Fruit fly (Drosophila melanogaster): Measurements from ENCODE around the gene CG32817.

Gene CG32817

dm6 chrX:524331-524730 lies 45.5 kb downstream of the CG32817 start (continued):
- no peak for TF ChIP-seq hkb (optimal IDR thresholded peaks at IDR 0.05)
- TF ChIP-seq hkb (GFP tag; IDR thresholded peaks at IDR 0.05): peak; percentile 48; the same call in 1 of the 2 replicates
- no peak for TF ChIP-seq gsb-n (tag; optimal IDR thresholded peaks at IDR 0.05)
- TF ChIP-seq cad (GFP tag; optimal IDR thresholded peaks at IDR 0.05): no peak
- no peak for TF ChIP-seq BtbVII (GFP tag; optimal IDR thresholded peaks at IDR 0.05)
- no peak for TF ChIP-seq CkIIα-i1 (GFP tag; IDR thresholded peaks at IDR 0.05)
- no peak for TF ChIP-seq Lhr (GFP tag; optimal IDR thresholded peaks at IDR 0.05)
- no peak for TF ChIP-seq Doc3 (GFP tag; IDR thresholded peaks at IDR 0.05; ENCODE audit: partially characterized antibody)
- no peak for TF ChIP-seq CG1647 (GFP tag; optimal IDR thresholded peaks at IDR 0.05)
- TF ChIP-seq CG8281 (tag; optimal IDR thresholded peaks at IDR 0.05): no peak
- TF ChIP-seq tap (tag; optimal IDR thresholded peaks at IDR 0.05): peak; percentile 22
- TF ChIP-seq pan (optimal IDR thresholded peaks at IDR 0.05): no peak
- TF ChIP-seq pan (GFP tag; optimal IDR thresholded peaks at IDR 0.05 in 1 of 2, IDR thresholded peaks at IDR 0.05 in 1 of 2): no peak
- TF ChIP-seq CG12155 (GFP tag; optimal IDR thresholded peaks at IDR 0.05): no peak
- TF ChIP-seq CG9932 (GFP tag; IDR thresholded peaks at IDR 0.05): no peak
- TF ChIP-seq NC2α (GFP tag; optimal IDR thresholded peaks at IDR 0.05): no peak
- TF ChIP-seq sna (GFP tag; IDR thresholded peaks at IDR 0.05; ENCODE audit: partially characterized antibody): no peak
- TF ChIP-seq Six4 (GFP tag; optimal IDR thresholded peaks at IDR 0.05): no peak
- no peak for TF ChIP-seq CG7372 (GFP tag; IDR thresholded peaks at IDR 0.05)
- TF ChIP-seq Dad (GFP tag; optimal IDR thresholded peaks at IDR 0.05): no peak
- no peak for TF ChIP-seq Sry-δ (GFP tag; optimal IDR thresholded peaks at IDR 0.05)
- TF ChIP-seq CG18476 (GFP tag; optimal IDR thresholded peaks at IDR 0.05): no peak
- peak; percentile 36; the same call in 1 of the 2 replicates for TF ChIP-seq onecut (GFP tag; IDR thresholded peaks at IDR 0.05)
- TF ChIP-seq Max (GFP tag; optimal IDR thresholded peaks at IDR 0.05): no peak
- no peak for TF ChIP-seq Scr (GFP tag; IDR thresholded peaks at IDR 0.05; ENCODE audit: partially characterized antibody)
- peak; percentile 22; the same call in 1 of the 2 replicates for TF ChIP-seq CG6689 (GFP tag; IDR thresholded peaks at IDR 0.05)
- TF ChIP-seq ewg (GFP tag; optimal IDR thresholded peaks at IDR 0.05): no peak
- TF ChIP-seq ind (GFP tag; optimal IDR thresholded peaks at IDR 0.05): no peak
- no peak for TF ChIP-seq CG8388 (GFP tag; optimal IDR thresholded peaks at IDR 0.05)
- TF ChIP-seq CG1024 (GFP tag; IDR thresholded peaks at IDR 0.05): no peak
- TF ChIP-seq PHDP (tag; optimal IDR thresholded peaks at IDR 0.05): no peak
- TF ChIP-seq pnt (GFP tag; optimal IDR thresholded peaks at IDR 0.05): no peak
- no peak for TF ChIP-seq CG3065 (GFP tag; optimal IDR thresholded peaks at IDR 0.05)
- no peak for TF ChIP-seq CG16813 (GFP tag; IDR thresholded peaks at IDR 0.05; ENCODE audit: partially characterized antibody)
- no peak for TF ChIP-seq CG17328 (GFP tag; IDR thresholded peaks at IDR 0.05)
- peak; percentile 3 for TF ChIP-seq chn (GFP tag; optimal IDR thresholded peaks at IDR 0.05)
- 0 out of 4 replicates have a peak, but pooled peaks have one; percentile 24 for TF ChIP-seq Gug (GFP tag; IDR thresholded peaks at IDR 0.05)
- TF ChIP-seq Side (GFP tag; optimal IDR thresholded peaks at IDR 0.05): no peak
- TF ChIP-seq crol (GFP tag; IDR thresholded peaks at IDR 0.05): no peak
- TF ChIP-seq jigr1 (GFP tag; IDR thresholded peaks at IDR 0.05): no peak
- no peak for TF ChIP-seq Mes4 (GFP tag; optimal IDR thresholded peaks at IDR 0.05)
- TF ChIP-seq B-H2 (GFP tag; optimal IDR thresholded peaks at IDR 0.05): no peak
- no peak for TF ChIP-seq CG14965 (GFP tag; optimal IDR thresholded peaks at IDR 0.05; ENCODE audit: borderline replicate concordance)
- 0 out of 2 replicates have a peak, but pooled peaks have one; percentile 24 for TF ChIP-seq ranshi (GFP tag; IDR thresholded peaks at IDR 0.05)
- TF ChIP-seq Hey (tag; optimal IDR thresholded peaks at IDR 0.05): no peak
- no peak for TF ChIP-seq CG8924 (tag; optimal IDR thresholded peaks at IDR 0.05)
- TF ChIP-seq br (optimal IDR thresholded peaks at IDR 0.05): no peak
- no peak for TF ChIP-seq fd102C (GFP tag; optimal IDR thresholded peaks at IDR 0.05)
- TF ChIP-seq Hmr (GFP tag; optimal IDR thresholded peaks at IDR 0.05): peak; percentile 49
- no peak for TF ChIP-seq CG18619 (GFP tag; optimal IDR thresholded peaks at IDR 0.05)
- TF ChIP-seq CG6854 (GFP tag; optimal IDR thresholded peaks at IDR 0.05): no peak
- no peak for TF ChIP-seq disco-r (GFP tag; optimal IDR thresholded peaks at IDR 0.05)
- TF ChIP-seq ken (GFP tag; IDR thresholded peaks at IDR 0.05): no peak

Data from whole organism, embryonic.